Worm (Caenorhabditis elegans) whole organism, L1 larva: ENCODE data around the gene str-3.

Experiments
- C04F5.9 ChIP-seq: sonication (generic microtip); optimal IDR thresholded peaks from 2 replicates; lab custom pipeline; 2016; ENCODE audit warnings: missing genetic modification characterization, missing compliant biosample characterization
- C16A3.4 ChIP-seq: fragments of 150-350 bp; optimal IDR thresholded peaks from 2 replicates; lab custom pipeline; 2014; ENCODE audit warnings: missing biosample characterization, missing genetic modification characterization
- F16B12.6 ChIP-seq: fragments of 150-350 bp; optimal IDR thresholded peaks from 2 replicates; lab custom pipeline; 2014; ENCODE audit warnings: missing biosample characterization, missing genetic modification characterization
- alr-1 ChIP-seq: fragments of 200-800 bp; sonication (Bioruptor generic); optimal IDR thresholded peaks from 2 replicates; lab custom pipeline; 2018; ENCODE audit warnings: borderline replicate concordance, mild to moderate bottlenecking, missing genetic modification characterization, missing compliant biosample characterization
- blmp-1 ChIP-seq: fragments of 150-350 bp; optimal IDR thresholded peaks from 2 replicates; lab custom pipeline; 2014; ENCODE audit warnings: missing biosample characterization, missing genetic modification characterization
- ceh-8 ChIP-seq: fragments of 200-800 bp; sonication (Bioruptor generic); optimal IDR thresholded peaks from 2 replicates; lab custom pipeline; 2018; ENCODE audit warnings: mild to moderate bottlenecking, missing genetic modification characterization, moderate library complexity, missing compliant biosample characterization
- ceh-82 ChIP-seq, 3 experiments: fragments of 150-350 bp in 1 of 3; sonication (generic microtip) in 2 of 3; optimal IDR thresholded peaks; 2 replicates each; lab custom pipeline; 2014 to 2017; ENCODE audit warnings: missing biosample characterization in 3 of 3, missing genetic modification characterization in 3 of 3
- ces-1 ChIP-seq: fragments of 150-350 bp; optimal IDR thresholded peaks from 2 replicates; lab custom pipeline; 2014; ENCODE audit warnings: missing biosample characterization, missing genetic modification reagents, missing genetic modification characterization
- dpl-1 ChIP-seq, 3 experiments: fragments of 150-350 bp in 2 of 3; sonication (generic microtip) in 1 of 3; optimal IDR thresholded peaks; 2 replicates each; lab custom pipeline; 2014 to 2017; ENCODE audit warnings: missing biosample characterization in 3 of 3, missing genetic modification characterization in 3 of 3, missing genetic modification reagents in 3 of 3
- dsc-1 ChIP-seq: sonication (generic microtip); optimal IDR thresholded peaks from 2 replicates; lab custom pipeline; 2016; ENCODE audit warnings: mild to moderate bottlenecking, missing genetic modification characterization, missing compliant biosample characterization
- efl-1 ChIP-seq, 4 experiments: fragments of 150-350 bp; optimal IDR thresholded peaks in 3 of 4; peaks in 1 of 4; 1 replicate in 1 of 4; 2 replicates in 3 of 4; lab custom pipeline; 2014; ENCODE audit warnings: missing biosample characterization in 2 of 4, missing genetic modification characterization in 2 of 4, missing genetic modification reagents in 2 of 4
- elt-2 ChIP-seq: sonication (generic microtip); optimal IDR thresholded peaks from 2 replicates; lab custom pipeline; 2016; ENCODE audit warnings: missing genetic modification characterization, mild to moderate bottlenecking, inconsistent platforms, missing compliant biosample characterization, missing genetic modification reagents
- fkh-8 ChIP-seq: sonication (generic microtip); optimal IDR thresholded peaks from 2 replicates; lab custom pipeline; 2016; ENCODE audit warnings: mild to moderate bottlenecking, missing genetic modification characterization, missing compliant biosample characterization
- grh-1 ChIP-seq: fragments of 200-800 bp; sonication (Bioruptor generic); IDR thresholded peaks from 2 replicates; pipeline ENCODE4 v1.3.6; 2022; ENCODE audit warnings: missing genetic modification reagents, missing genetic modification characterization, missing compliant biosample characterization
- hpl-2 ChIP-seq: fragments of 150-350 bp; optimal IDR thresholded peaks from 2 replicates; lab custom pipeline; 2014; ENCODE audit warnings: missing biosample characterization, missing genetic modification reagents, missing genetic modification characterization
- jun-1 ChIP-seq: fragments of 150-350 bp; optimal IDR thresholded peaks from 2 replicates; lab custom pipeline; 2014; ENCODE audit warnings: missing biosample characterization, missing genetic modification reagents, missing genetic modification characterization
- lin-13 ChIP-seq: fragments of 150-350 bp; optimal IDR thresholded peaks from 2 replicates; lab custom pipeline; 2014; ENCODE audit warnings: missing biosample characterization, missing genetic modification reagents, missing genetic modification characterization
- lin-14 ChIP-seq: fragments of 200-800 bp; sonication (Bioruptor generic); optimal IDR thresholded peaks from 2 replicates; lab custom pipeline; 2018; ENCODE audit warnings: mild to moderate bottlenecking, missing genetic modification characterization, moderate library complexity, missing compliant biosample characterization
- lin-35 ChIP-seq, 2 experiments: fragments of 150-350 bp; optimal IDR thresholded peaks; 2 replicates each; lab custom pipeline; 2014; ENCODE audit warnings: missing biosample characterization in 2 of 2, missing genetic modification characterization in 2 of 2, missing genetic modification reagents in 2 of 2
- lin-39 ChIP-seq: fragments of 150-350 bp; optimal IDR thresholded peaks from 2 replicates; lab custom pipeline; 2014; ENCODE audit warnings: missing biosample characterization, missing genetic modification reagents, missing genetic modification characterization
- lir-3 ChIP-seq: sonication (generic microtip); optimal IDR thresholded peaks from 2 replicates; lab custom pipeline; 2016; ENCODE audit warnings: mild to moderate bottlenecking, missing genetic modification characterization, moderate library complexity, missing compliant biosample characterization; ENCODE audit not compliant: poor library complexity
- lsy-2 ChIP-seq, 2 experiments: fragments of 150-350 bp; optimal IDR thresholded peaks; 2 replicates each; lab custom pipeline; 2014; ENCODE audit warnings: missing biosample characterization in 2 of 2, missing genetic modification characterization in 2 of 2
- mdl-1 ChIP-seq, 2 experiments: fragments of 150-350 bp; optimal IDR thresholded peaks; 2 replicates each; lab custom pipeline; 2014 to 2017; ENCODE audit warnings: missing biosample characterization in 2 of 2, missing genetic modification characterization in 2 of 2, inconsistent platforms in 1 of 2
- nhr-11 ChIP-seq: fragments of 150-350 bp; optimal IDR thresholded peaks from 2 replicates; lab custom pipeline; 2014; ENCODE audit warnings: missing biosample characterization, missing genetic modification characterization
- nhr-12 ChIP-seq: sonication (generic microtip); optimal IDR thresholded peaks from 2 replicates; lab custom pipeline; 2017; ENCODE audit warnings: missing biosample characterization, missing genetic modification characterization
- nhr-20 ChIP-seq: sonication (generic microtip); optimal IDR thresholded peaks from 2 replicates; lab custom pipeline; 2016; ENCODE audit warnings: mild to moderate bottlenecking, missing genetic modification characterization, missing compliant biosample characterization
- nhr-28 ChIP-seq: fragments of 150-350 bp; optimal IDR thresholded peaks from 2 replicates; lab custom pipeline; 2014; ENCODE audit warnings: missing biosample characterization, missing genetic modification characterization
- nhr-47 ChIP-seq: sonication (generic microtip); optimal IDR thresholded peaks from 2 replicates; lab custom pipeline; 2016; ENCODE audit warnings: mild to moderate bottlenecking, missing genetic modification characterization, moderate library complexity, missing compliant biosample characterization
- nhr-71 ChIP-seq: sonication (generic microtip); optimal IDR thresholded peaks from 2 replicates; lab custom pipeline; 2016; ENCODE audit warnings: mild to moderate bottlenecking, missing genetic modification characterization, moderate library complexity, missing compliant biosample characterization
- nhr-84 ChIP-seq: sonication (generic microtip); optimal IDR thresholded peaks from 2 replicates; lab custom pipeline; 2017; ENCODE audit warnings: missing biosample characterization, missing genetic modification characterization
- nhr-85 ChIP-seq: sonication (generic microtip); peaks from one replicate; lab custom pipeline; 2016; ENCODE audit warnings: missing genetic modification characterization, inconsistent platforms, missing compliant biosample characterization
- pag-3 ChIP-seq: sonication (generic microtip); optimal IDR thresholded peaks from 2 replicates; lab custom pipeline; 2017; ENCODE audit warnings: missing genetic modification characterization, mild to moderate bottlenecking, missing compliant biosample characterization, antibody characterized with exemption, borderline replicate concordance; ENCODE audit not compliant: insufficient read depth
- pax-3 ChIP-seq: fragments of 200-800 bp; sonication (Bioruptor generic); optimal IDR thresholded peaks from 2 replicates; lab custom pipeline; 2018; ENCODE audit warnings: mild to moderate bottlenecking, missing genetic modification characterization, moderate library complexity, missing compliant biosample characterization
- pqm-1 ChIP-seq: sonication (generic microtip); optimal IDR thresholded peaks from 3 replicates; lab custom pipeline; 2017; ENCODE audit warnings: missing biosample characterization, missing genetic modification characterization
- rnt-1 ChIP-seq: sonication (generic microtip); optimal IDR thresholded peaks from 2 replicates; lab custom pipeline; 2016; ENCODE audit warnings: mild to moderate bottlenecking, missing genetic modification characterization, moderate library complexity, missing compliant biosample characterization
- snpc-4 ChIP-seq: fragments of 150-350 bp; optimal IDR thresholded peaks from 2 replicates; lab custom pipeline; 2014; ENCODE audit warnings: missing biosample characterization, missing genetic modification characterization
- snu-23 ChIP-seq: sonication (generic microtip); optimal IDR thresholded peaks from 2 replicates; lab custom pipeline; 2016; ENCODE audit warnings: missing genetic modification characterization, missing compliant biosample characterization
- sox-4 ChIP-seq: sonication (generic microtip); optimal IDR thresholded peaks from 2 replicates; lab custom pipeline; 2016; ENCODE audit warnings: missing genetic modification characterization, missing compliant biosample characterization
- sup-37 ChIP-seq: fragments of 200-800 bp; sonication (Bioruptor generic); optimal IDR thresholded peaks from 2 replicates; lab custom pipeline; 2018; ENCODE audit warnings: mild to moderate bottlenecking, missing genetic modification characterization, missing compliant biosample characterization
- swsn-7 ChIP-seq: sonication (generic microtip); optimal IDR thresholded peaks from 2 replicates; lab custom pipeline; 2016; ENCODE audit warnings: missing genetic modification characterization, missing compliant biosample characterization
- tbx-2 ChIP-seq: sonication (generic microtip); optimal IDR thresholded peaks from 2 replicates; lab custom pipeline; 2016; ENCODE audit warnings: missing genetic modification characterization, missing compliant biosample characterization
- unc-130 ChIP-seq: fragments of 150-350 bp; optimal IDR thresholded peaks from 2 replicates; lab custom pipeline; 2017; ENCODE audit warnings: missing biosample characterization, missing genetic modification characterization, inconsistent platforms
- unc-30 ChIP-seq: sonication (generic microtip); optimal IDR thresholded peaks from 2 replicates; lab custom pipeline; 2017; ENCODE audit warnings: missing biosample characterization, missing genetic modification characterization
- unc-62 ChIP-seq: fragments of 150-350 bp; optimal IDR thresholded peaks from 2 replicates; lab custom pipeline; 2014; ENCODE audit warnings: missing biosample characterization, missing genetic modification reagents, missing genetic modification characterization
- unc-86 ChIP-seq: sonication (generic microtip); optimal IDR thresholded peaks from 2 replicates; lab custom pipeline; 2016; ENCODE audit warnings: missing genetic modification characterization, missing compliant biosample characterization
- xbp-1 ChIP-seq: sonication (generic microtip); optimal IDR thresholded peaks from 2 replicates; lab custom pipeline; 2016; ENCODE audit warnings: missing genetic modification characterization, missing compliant biosample characterization
- ztf-11 ChIP-seq, 2 experiments: sonication (generic microtip); optimal IDR thresholded peaks; 2 replicates each; lab custom pipeline; 2016 to 2017; ENCODE audit warnings: missing genetic modification characterization in 2 of 2, missing biosample characterization in 1 of 2, missing compliant biosample characterization in 1 of 2
- ztf-4 ChIP-seq: fragments of 150-350 bp; optimal IDR thresholded peaks from 2 replicates; lab custom pipeline; 2014; ENCODE audit warnings: missing biosample characterization, missing genetic modification characterization

The str-3 gene

ce11 chrIV:11125604-11126003 lies 25.4 kb upstream of the str-3 start:
- TF ChIP-seq unc-130 (tag; lab: Kevin White, UChicago) (no peak), nhr-12 (no peak), lin-35 (GFP tag; optimal IDR thresholded peaks at IDR 0.05; lab: Kevin White, UChicago) (peak; percentile 82 to 91), nhr-71 (tag; lab: Kevin White, UChicago) (peak; percentile 31), nhr-47 (tag; lab: Kevin White, UChicago) (no peak), lin-13 (GFP tag; lab: Kevin White, UChicago) (no peak), nhr-85 (tag; lab: Kevin White, UChicago) (peak; percentile 75), hpl-2 (GFP tag; lab: Kevin White, UChicago) (no peak), ceh-82 (tag; optimal IDR thresholded peaks at IDR 0.05; lab: Kevin White, UChicago) (peak in 1 of 3 experiments; percentile 22), elt-2 (tag; lab: Kevin White, UChicago) (no peak), snu-23 (GFP tag; lab: Kevin White, UChicago) (peak; percentile 25), dsc-1 (peak; percentile 27), pqm-1 (tag; lab: Kevin White, UChicago) (no peak), jun-1 (tag; lab: Kevin White, UChicago) (no peak), xbp-1 (tag; lab: Kevin White, UChicago) (peak; percentile 54), unc-30 (no peak), unc-62 (no peak), nhr-11 (tag; lab: Kevin White, UChicago) (no peak), pax-3 (tag; lab: Kevin White, UChicago) (no peak), nhr-84 (no peak), efl-1 (optimal IDR thresholded peaks at IDR 0.05; lab: Kevin White, UChicago) (peak in 1 of 2 experiments; percentile 77), efl-1 (GFP tag; optimal IDR thresholded peaks at IDR 0.05 in 1 of 2; lab: Kevin White, UChicago) (peak; percentile 86 to 98), lin-39 (tag; lab: Kevin White, UChicago) (no peak), rnt-1 (tag; lab: Kevin White, UChicago) (peak; percentile 9), mdl-1 (tag; optimal IDR thresholded peaks at IDR 0.05; lab: Kevin White, UChicago) (no peak), ztf-11 (tag; optimal IDR thresholded peaks at IDR 0.05; lab: Kevin White, UChicago) (no peak), alr-1 (tag; lab: Kevin White, UChicago) (no peak), sox-4 (tag; lab: Kevin White, UChicago) (no peak), pag-3 (no peak), snpc-4 (tag; lab: Kevin White, UChicago) (no peak), lir-3 (tag; lab: Kevin White, UChicago) (no peak), dpl-1 (GFP tag; optimal IDR thresholded peaks at IDR 0.05; lab: Kevin White, UChicago) (peak; percentile 75 to 85 (median 76))

DNA sequence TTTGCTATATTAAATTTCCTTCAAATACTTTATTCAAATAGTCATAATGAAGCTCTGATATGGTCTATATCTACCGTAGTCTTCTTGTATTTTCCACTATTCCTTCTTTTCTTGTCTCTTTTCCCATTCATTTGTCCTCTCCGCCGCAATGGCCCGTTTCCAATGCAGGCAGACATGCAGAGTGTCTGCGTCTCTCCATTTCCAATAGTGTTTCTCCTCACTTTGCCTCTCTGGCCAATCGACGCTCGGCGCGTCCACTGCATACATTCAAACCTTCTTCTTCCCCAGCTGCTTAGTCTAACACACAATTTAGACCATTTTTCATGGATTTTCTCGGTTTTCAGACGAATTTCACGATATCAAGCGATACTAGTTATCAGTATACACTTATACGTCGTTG lies 25.0 kb upstream of the str-3 start:
- TF ChIP-seq xbp-1 (tag; lab: Kevin White, UChicago) (peak; percentile 96), nhr-20 (tag; lab: Kevin White, UChicago) (peak; percentile 37), sup-37 (GFP tag; lab: Kevin White, UChicago) (no peak), ztf-11 (tag; optimal IDR thresholded peaks at IDR 0.05; lab: Kevin White, UChicago) (peak in 1 of 2 experiments; percentile 12), lsy-2 (tag; optimal IDR thresholded peaks at IDR 0.05; lab: Kevin White, UChicago) (peak; percentile 65 to 76), C04F5.9 (tag; lab: Kevin White, UChicago) (no peak), blmp-1 (no peak), grh-1 (GFP tag; lab: Robert Waterston, UW) (peak; percentile 30; the same call in 1 of the 2 replicates), tbx-2 (peak; percentile 15), elt-2 (tag; lab: Kevin White, UChicago) (peak; percentile 4), unc-30 (no peak), efl-1 (optimal IDR thresholded peaks at IDR 0.05; lab: Kevin White, UChicago) (peak; percentile 55 to 69), efl-1 (GFP tag; optimal IDR thresholded peaks at IDR 0.05 in 1 of 2; lab: Kevin White, UChicago) (peak in 1 of 2 experiments; percentile 92), ztf-4 (no peak), C16A3.4 (tag; lab: Kevin White, UChicago) (no peak), dpl-1 (GFP tag; optimal IDR thresholded peaks at IDR 0.05; lab: Kevin White, UChicago) (peak in 2 of 3 experiments; percentile 8 to 39), ceh-82 (tag; optimal IDR thresholded peaks at IDR 0.05; lab: Kevin White, UChicago) (peak in 1 of 3 experiments; percentile 43), dsc-1 (peak; percentile 41), mdl-1 (tag; optimal IDR thresholded peaks at IDR 0.05; lab: Kevin White, UChicago) (peak in 1 of 2 experiments; percentile 5), lin-14 (GFP tag; lab: Kevin White, UChicago) (peak; percentile 52), ceh-8 (peak; percentile 14), F16B12.6 (tag; lab: Kevin White, UChicago) (peak; percentile 10), unc-86 (tag; lab: Kevin White, UChicago) (peak; percentile 38), nhr-47 (tag; lab: Kevin White, UChicago) (peak; percentile 38), jun-1 (tag; lab: Kevin White, UChicago) (peak; percentile 3), fkh-8 (tag; lab: Kevin White, UChicago) (peak; percentile 14), rnt-1 (tag; lab: Kevin White, UChicago) (peak; percentile 64), nhr-71 (tag; lab: Kevin White, UChicago) (peak; percentile 61), swsn-7 (tag; lab: Kevin White, UChicago) (peak; percentile 60), ces-1 (no peak), nhr-28 (tag; lab: Kevin White, UChicago) (no peak)
